Fruit fly (Drosophila melanogaster): ENCODE measurements around the gene Hmgcr.

DNA sequence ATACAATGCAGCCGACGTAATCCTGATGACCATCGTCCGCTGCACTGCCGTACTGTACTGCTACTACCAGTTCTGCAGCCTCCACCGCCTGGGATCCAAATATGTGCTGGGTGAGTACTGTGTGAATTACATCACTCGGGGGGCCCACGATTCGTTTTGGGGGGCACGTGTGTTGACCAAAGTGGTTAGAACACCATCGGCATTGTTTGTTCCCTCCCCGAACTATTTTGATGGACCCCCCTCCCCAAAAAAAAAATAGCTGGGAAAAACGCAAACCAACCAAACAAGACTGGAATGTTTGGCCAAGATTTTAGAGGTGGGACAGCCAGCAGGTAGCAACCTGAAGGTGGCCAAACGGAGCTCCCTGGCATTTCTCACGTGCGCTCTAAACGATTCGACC lies 14.3 kb downstream of the Hmgcr start:
- TF ChIP-seq Met (GFP tag; optimal IDR thresholded peaks at IDR 0.05) (no peak), CG10631 (GFP tag; optimal IDR thresholded peaks at IDR 0.05) (no peak), fd59A (GFP tag; optimal IDR thresholded peaks at IDR 0.05) (no peak)
